ENCODE assay signal across 1 fruit fly cellular context in genomic region chr2L:16766070-16766752, dm6.
TF ChIP-seq lines count a peak whose summit lies in the region.

TSS of gene Mhc (plus strand) at chr2L:16766566.

TF ChIP-seq in whole organism, embryonic, 481 proteins besides CTCF, POLR2A, EP300 and RAD21 (continued from another document):
- TF ChIP-seq CG14710 (tag; optimal IDR thresholded peaks at IDR 0.05; lab: Kevin White, UChicago) (no peak), sna (GFP tag; IDR thresholded peaks at IDR 0.05; lab: Robert Waterston, UW; ENCODE audit: partially characterized antibody) (no peak), Mrtf (GFP tag; IDR thresholded peaks at IDR 0.05; lab: Robert Waterston, UW) (0 out of 3 replicates have a peak, but pooled peaks have one; percentile 13), luna (GFP tag; optimal IDR thresholded peaks at IDR 0.05; lab: Kevin White, UChicago) (no peak), CG7928 (GFP tag; optimal IDR thresholded peaks at IDR 0.05; lab: Kevin White, UChicago) (no peak), Gug (GFP tag; IDR thresholded peaks at IDR 0.05; lab: Robert Waterston, UW) (no peak), Scr (GFP tag; IDR thresholded peaks at IDR 0.05; lab: Robert Waterston, UW; ENCODE audit: partially characterized antibody) (no peak), Pdp1 (GFP tag; optimal IDR thresholded peaks at IDR 0.05; lab: Kevin White, UChicago) (peak in 1 of 2 experiments; percentile 94)
TF ChIP-seq in whole organism, embryonic: peak in this region for 16.
